Worm (Caenorhabditis elegans): ENCODE measurements around the gene srg-9.

The srg-9 gene

ce11 chrIII:6210215-6210822, 46.3 kb downstream of the srg-9 start:
- TF ChIP-seq sea-2 (GFP tag; optimal IDR thresholded peaks at IDR 0.05) (no peak), jun-1 (tag; optimal IDR thresholded peaks at IDR 0.05) (no peak), lin-15B (tag; optimal IDR thresholded peaks at IDR 0.05) (no peak), mdl-1 (tag; optimal IDR thresholded peaks at IDR 0.05) (no peak), nhr-76 (tag; optimal IDR thresholded peaks at IDR 0.05) (no peak), mml-1 (tag; optimal IDR thresholded peaks at IDR 0.05) (no peak), ceh-82 (tag; optimal IDR thresholded peaks at IDR 0.05) (no peak), skn-1 (tag; optimal IDR thresholded peaks at IDR 0.05) (no peak), nhr-23 (tag; optimal IDR thresholded peaks at IDR 0.05) (no peak), fkh-10 (GFP tag; optimal IDR thresholded peaks at IDR 0.05) (no peak), ceh-28 (tag; optimal IDR thresholded peaks at IDR 0.05) (no peak), snpc-4 (tag; optimal IDR thresholded peaks at IDR 0.05) (no peak)

- no peak for TF ChIP-seq lin-15B (tag; optimal IDR thresholded peaks at IDR 0.05)
- no peak for TF ChIP-seq mdl-1 (tag; optimal IDR thresholded peaks at IDR 0.05)
Observed at ce11 chrIII:6208984-6209383, 47.6 kb downstream of the srg-9 start, which contains the start of gene C23G10.1. C23G10.1 (plus strand) TSS chrIII:6209284.

ce11 chrIII:6207881-6208280, 48.7 kb downstream of the srg-9 start, which contains the start of gene C23G10.2:
C23G10.2 (plus strand) TSS chrIII:6208064.
- TF ChIP-seq egl-27 (tag; optimal IDR thresholded peaks at IDR 0.05) (no peak), zag-1 (tag; optimal IDR thresholded peaks at IDR 0.05) (no peak), hmg-11 (tag; optimal IDR thresholded peaks at IDR 0.05) (no peak), nhr-25 (tag; optimal IDR thresholded peaks at IDR 0.05) (peak; percentile 28), ceh-28 (tag; optimal IDR thresholded peaks at IDR 0.05) (no peak), nhr-28 (tag; optimal IDR thresholded peaks at IDR 0.05) (no peak), ZK546.5 (tag; optimal IDR thresholded peaks at IDR 0.05) (no peak), elt-2 (tag; optimal IDR thresholded peaks at IDR 0.05) (peak; percentile 18), mdl-1 (tag; optimal IDR thresholded peaks at IDR 0.05) (no peak), jun-1 (tag; optimal IDR thresholded peaks at IDR 0.05) (no peak), elt-3 (tag; optimal IDR thresholded peaks at IDR 0.05) (no peak)

ce11 chrIII:6207046-6207445, 49.5 kb downstream of the srg-9 start:
- no peak for TF ChIP-seq daf-12 (tag; optimal IDR thresholded peaks at IDR 0.05)
- TF ChIP-seq ceh-82 (tag; optimal IDR thresholded peaks at IDR 0.05): no peak
- TF ChIP-seq ceh-16 (tag; optimal IDR thresholded peaks at IDR 0.05): no peak
- TF ChIP-seq nhr-77 (tag; optimal IDR thresholded peaks at IDR 0.05): no peak
- no peak for TF ChIP-seq unc-39 (tag; optimal IDR thresholded peaks at IDR 0.05)
- TF ChIP-seq egl-5 (tag; optimal IDR thresholded peaks at IDR 0.05): no peak

- TF ChIP-seq nhr-67 (tag; optimal IDR thresholded peaks at IDR 0.05) (no peak), jun-1 (tag; optimal IDR thresholded peaks at IDR 0.05) (peak; percentile 8), ztf-11 (tag; optimal IDR thresholded peaks at IDR 0.05) (no peak), elt-3 (tag; optimal IDR thresholded peaks at IDR 0.05) (no peak), pqm-1 (tag; optimal IDR thresholded peaks at IDR 0.05) (peak; percentile 65), skn-1 (tag; optimal IDR thresholded peaks at IDR 0.05) (no peak), nhr-77 (tag; optimal IDR thresholded peaks at IDR 0.05) (no peak), lin-39 (tag; optimal IDR thresholded peaks at IDR 0.05) (peak; percentile 63), ceh-28 (tag; optimal IDR thresholded peaks at IDR 0.05) (peak; percentile 57), ZK546.5 (tag; optimal IDR thresholded peaks at IDR 0.05) (no peak), nhr-12 (tag; optimal IDR thresholded peaks at IDR 0.05) (no peak), mdl-1 (tag; optimal IDR thresholded peaks at IDR 0.05) (no peak), nhr-43 (tag; optimal IDR thresholded peaks at IDR 0.05; ENCODE audit: poor library complexity, severe bottlenecking) (peak; percentile 43), R02D3.7 (tag; optimal IDR thresholded peaks at IDR 0.05) (peak; percentile 62), nhr-28 (tag; optimal IDR thresholded peaks at IDR 0.05) (no peak), lin-15B (tag; optimal IDR thresholded peaks at IDR 0.05) (peak; percentile 84), nhr-76 (tag; optimal IDR thresholded peaks at IDR 0.05) (no peak), pha-4 (tag; optimal IDR thresholded peaks at IDR 0.05) (peak; percentile 92), lsy-12 (tag; optimal IDR thresholded peaks at IDR 0.05) (peak; percentile 29), daf-12 (tag; optimal IDR thresholded peaks at IDR 0.05) (no peak), ama-1 (optimal IDR thresholded peaks at IDR 0.05) (peak; percentile 40), egl-27 (tag; optimal IDR thresholded peaks at IDR 0.05) (no peak), ceh-16 (tag; optimal IDR thresholded peaks at IDR 0.05) (no peak), nhr-237 (tag; optimal IDR thresholded peaks at IDR 0.05) (no peak), unc-62 (GFP tag; optimal IDR thresholded peaks at IDR 0.05) (no peak), tbx-2 (tag; optimal IDR thresholded peaks at IDR 0.05) (no peak), ceh-82 (tag; optimal IDR thresholded peaks at IDR 0.05) (no peak), ceh-9 (tag; optimal IDR thresholded peaks at IDR 0.05) (no peak), elt-1 (tag; optimal IDR thresholded peaks at IDR 0.05) (no peak), snpc-4 (tag; optimal IDR thresholded peaks at IDR 0.05) (no peak), fkh-2 (tag; optimal IDR thresholded peaks at IDR 0.05) (no peak), nhr-23 (tag; optimal IDR thresholded peaks at IDR 0.05) (peak; percentile 76), aly-2 (tag; optimal IDR thresholded peaks at IDR 0.05) (no peak)
Observed at ce11 chrIII:6206161-6206853, 50.3 kb downstream of the srg-9 start, which contains the start of the genes sna-3 and rps-3. sna-3 (minus strand) TSS chrIII:6206211. rps-3 (plus strand) TSS chrIII:6206803.

All from whole organism, L3 larva.